Fruit fly (Drosophila melanogaster) whole organism, prepupa: ENCODE data around the gene Osi12.
A peak's percentile ranks its signal among the peaks of the same experiment; 100 is the strongest.

Experiments used
- Blimp-1 ChIP-seq: fragments of 200-800 bp; sonication (Bioruptor generic); optimal IDR thresholded peaks from 3 replicates; lab custom pipeline; 2017; ENCODE audit warnings: missing biosample characterization, missing genetic modification characterization, mild to moderate bottlenecking, moderate library complexity, missing genetic modification reagents
- CG10631 ChIP-seq: fragments of 200-800 bp; sonication (Bioruptor generic); optimal IDR thresholded peaks from 2 replicates; lab custom pipeline; 2016; ENCODE audit warnings: missing biosample characterization, missing genetic modification characterization
- CG10669 ChIP-seq: fragments of 200-800 bp; sonication (Bioruptor generic); optimal IDR thresholded peaks from 3 replicates; lab custom pipeline; 2018; ENCODE audit warnings: missing biosample characterization, mild to moderate bottlenecking, missing genetic modification characterization, moderate library complexity
- CG11294 ChIP-seq: fragments of 200-800 bp; sonication (Bioruptor generic); IDR thresholded peaks from 2 replicates; pipeline ENCODE4 v1.3.6; 2022; ENCODE audit warnings: missing biosample characterization, missing genetic modification characterization
- CG11762 ChIP-seq: fragments of 200-800 bp; sonication (Bioruptor generic); optimal IDR thresholded peaks from 3 replicates; lab custom pipeline; 2016; ENCODE audit warnings: missing biosample characterization, missing genetic modification characterization; ENCODE audit not compliant: insufficient read depth
- CG11902 ChIP-seq: fragments of 200-800 bp; sonication (Bioruptor generic); optimal IDR thresholded peaks from 3 replicates; lab custom pipeline; 2016; ENCODE audit warnings: missing biosample characterization, missing genetic modification characterization
- CG15336 ChIP-seq: fragments of 200-800 bp; sonication (Bioruptor generic); IDR thresholded peaks from 2 replicates; pipeline ENCODE4 v1.3.6; 2022; ENCODE audit warnings: missing biosample characterization, missing genetic modification characterization
- CG1621 ChIP-seq: fragments of 200-800 bp; sonication (Bioruptor generic); optimal IDR thresholded peaks from 3 replicates; lab custom pipeline; 2018; ENCODE audit warnings: missing biosample characterization, mild to moderate bottlenecking, missing genetic modification characterization
- CG16779 ChIP-seq: fragments of 200-800 bp; sonication (Bioruptor generic); optimal IDR thresholded peaks from 3 replicates; lab custom pipeline; 2017; ENCODE audit warnings: missing biosample characterization, mild to moderate bottlenecking, missing genetic modification characterization
- CG3032 ChIP-seq: fragments of 200-800 bp; optimal IDR thresholded peaks from 2 replicates; lab custom pipeline; 2019; ENCODE audit warnings: missing biosample characterization, mild to moderate bottlenecking, missing genetic modification characterization, moderate library complexity
- CG31627 ChIP-seq: fragments of 200-800 bp; sonication (Bioruptor generic); optimal IDR thresholded peaks from 3 replicates; lab custom pipeline; 2016; ENCODE audit warnings: missing biosample characterization, missing genetic modification characterization
- CG32006 ChIP-seq: fragments of 200-800 bp; sonication (Bioruptor generic); optimal IDR thresholded peaks from 3 replicates; lab custom pipeline; 2017; ENCODE audit warnings: missing biosample characterization, mild to moderate bottlenecking, missing genetic modification characterization
- CG34406 ChIP-seq: fragments of 200-800 bp; sonication (Bioruptor generic); optimal IDR thresholded peaks from 3 replicates; lab custom pipeline; 2016; ENCODE audit warnings: missing biosample characterization, missing genetic modification characterization
- CG4318 ChIP-seq: fragments of 200-800 bp; sonication (Bioruptor generic); optimal IDR thresholded peaks from 3 replicates; lab custom pipeline; 2017; ENCODE audit warnings: missing biosample characterization, mild to moderate bottlenecking, missing genetic modification characterization
- CG6276 ChIP-seq: fragments of 200-800 bp; sonication (Bioruptor generic); optimal IDR thresholded peaks from 2 replicates; lab custom pipeline; 2017; ENCODE audit warnings: missing biosample characterization, mild to moderate bottlenecking, missing genetic modification characterization
- CG6808 ChIP-seq: fragments of 200-800 bp; sonication (Bioruptor generic); optimal IDR thresholded peaks from 3 replicates; lab custom pipeline; 2017; ENCODE audit warnings: missing biosample characterization, missing genetic modification characterization, mild to moderate bottlenecking, moderate library complexity, missing genetic modification reagents
- CG6854 ChIP-seq: fragments of 200-800 bp; sonication (Bioruptor generic); optimal IDR thresholded peaks from 2 replicates; lab custom pipeline; 2017; ENCODE audit warnings: missing biosample characterization, mild to moderate bottlenecking, missing genetic modification characterization
- CG7368 ChIP-seq: fragments of 200-800 bp; sonication (Bioruptor generic); optimal IDR thresholded peaks from 3 replicates; lab custom pipeline; 2016; ENCODE audit warnings: missing biosample characterization, missing genetic modification characterization
- CG8119 ChIP-seq: fragments of 200-800 bp; sonication (Bioruptor generic); IDR thresholded peaks from 3 replicates; pipeline ENCODE4 v1.3.6; 2022; ENCODE audit warnings: missing biosample characterization, missing genetic modification characterization
- CG8319 ChIP-seq: fragments of 200-800 bp; sonication (Bioruptor generic); optimal IDR thresholded peaks from 3 replicates; lab custom pipeline; 2016; ENCODE audit warnings: missing biosample characterization, missing genetic modification characterization
- CG8632 ChIP-seq: fragments of 200-800 bp; sonication (Bioruptor generic); optimal IDR thresholded peaks from 3 replicates; lab custom pipeline; 2016; ENCODE audit warnings: missing biosample characterization, missing genetic modification characterization
- CG9139 ChIP-seq: fragments of 200-800 bp; sonication (Bioruptor generic); optimal IDR thresholded peaks from 3 replicates; lab custom pipeline; 2017; ENCODE audit warnings: missing biosample characterization, mild to moderate bottlenecking, missing genetic modification characterization
- Eip75B ChIP-seq: fragments of 200-800 bp; sonication (Bioruptor generic); optimal IDR thresholded peaks from 3 replicates; lab custom pipeline; 2016; ENCODE audit warnings: missing biosample characterization, missing genetic modification characterization
- Eip93F ChIP-seq: fragments of 200-800 bp; sonication (Bioruptor generic); optimal IDR thresholded peaks from 2 replicates; lab custom pipeline; 2016; ENCODE audit warnings: missing biosample characterization, mild to moderate bottlenecking, missing genetic modification characterization
- Ets21C ChIP-seq: fragments of 200-800 bp; sonication (Bioruptor generic); optimal IDR thresholded peaks from 3 replicates; lab custom pipeline; 2016; ENCODE audit warnings: missing biosample characterization, missing genetic modification characterization
- Ets96B ChIP-seq: fragments of 200-800 bp; optimal IDR thresholded peaks from 2 replicates; lab custom pipeline; 2019; ENCODE audit warnings: missing biosample characterization, mild to moderate bottlenecking, missing genetic modification characterization, moderate library complexity
- Gug ChIP-seq: fragments of 200-800 bp; sonication (Bioruptor generic); IDR thresholded peaks from 2 replicates; pipeline ENCODE4 v1.3.6; 2022; ENCODE audit warnings: missing biosample characterization, missing genetic modification characterization
- Hr38 ChIP-seq: sonication (Bioruptor generic); optimal IDR thresholded peaks from 2 replicates; lab custom pipeline; 2016; ENCODE audit warnings: missing biosample characterization, missing genetic modification characterization
- Hr39 ChIP-seq: fragments of 200-800 bp; sonication (Bioruptor generic); optimal IDR thresholded peaks from 2 replicates; lab custom pipeline; 2016; ENCODE audit warnings: missing biosample characterization, missing genetic modification characterization
- Hr4 ChIP-seq: fragments of 200-800 bp; sonication (Bioruptor generic); optimal IDR thresholded peaks from 3 replicates; lab custom pipeline; 2016; ENCODE audit warnings: missing biosample characterization, missing genetic modification characterization
- Lpt ChIP-seq: fragments of 200-800 bp; sonication (Bioruptor generic); optimal IDR thresholded peaks from 3 replicates; lab custom pipeline; 2016; ENCODE audit warnings: missing biosample characterization, missing genetic modification characterization
- Met ChIP-seq: fragments of 200-800 bp; sonication (Bioruptor generic); optimal IDR thresholded peaks from 3 replicates; lab custom pipeline; 2016; ENCODE audit warnings: missing biosample characterization, missing genetic modification characterization
- OdsH ChIP-seq: fragments of 200-800 bp; sonication (Bioruptor generic); optimal IDR thresholded peaks from 3 replicates; lab custom pipeline; 2016; ENCODE audit warnings: missing biosample characterization, missing genetic modification characterization
- Smox ChIP-seq: fragments of 200-800 bp; sonication (Bioruptor generic); optimal IDR thresholded peaks from 3 replicates; lab custom pipeline; 2016; ENCODE audit warnings: missing biosample characterization, missing genetic modification characterization
- Sox102F ChIP-seq: fragments of 200-800 bp; sonication (Bioruptor generic); optimal IDR thresholded peaks from 2 replicates; lab custom pipeline; 2016; ENCODE audit warnings: missing biosample characterization, mild to moderate bottlenecking, missing genetic modification characterization
- Sox14 ChIP-seq: fragments of 200-800 bp; sonication (Bioruptor generic); optimal IDR thresholded peaks from 3 replicates; lab custom pipeline; 2016; ENCODE audit warnings: missing biosample characterization, missing genetic modification characterization
- Sox15 ChIP-seq: fragments of 200-800 bp; sonication (Bioruptor generic); optimal IDR thresholded peaks from 3 replicates; lab custom pipeline; 2016; ENCODE audit warnings: missing biosample characterization, missing genetic modification characterization
- achi ChIP-seq: fragments of 200-800 bp; sonication (Bioruptor generic); optimal IDR thresholded peaks from 3 replicates; lab custom pipeline; 2016; ENCODE audit warnings: missing biosample characterization, missing genetic modification characterization
- acj6 ChIP-seq: fragments of 200-800 bp; sonication (Bioruptor generic); optimal IDR thresholded peaks from 3 replicates; lab custom pipeline; 2016; ENCODE audit warnings: missing biosample characterization, missing genetic modification characterization
- cyc ChIP-seq: fragments of 200-800 bp; sonication (Bioruptor generic); optimal IDR thresholded peaks from 3 replicates; lab custom pipeline; 2016; ENCODE audit warnings: missing biosample characterization, missing genetic modification characterization
- dac ChIP-seq: fragments of 200-800 bp; sonication (Bioruptor generic); optimal IDR thresholded peaks from 2 replicates; lab custom pipeline; 2017; ENCODE audit warnings: missing biosample characterization, mild to moderate bottlenecking, missing genetic modification characterization
- eg ChIP-seq: fragments of 200-800 bp; sonication (Bioruptor generic); IDR thresholded peaks from 3 replicates; pipeline ENCODE4 v1.3.6; 2022; ENCODE audit warnings: missing biosample characterization, missing genetic modification characterization
- esn ChIP-seq: fragments of 200-800 bp; sonication (Bioruptor generic); optimal IDR thresholded peaks from 2 replicates; lab custom pipeline; 2016; ENCODE audit warnings: missing biosample characterization, mild to moderate bottlenecking, missing genetic modification characterization, moderate library complexity
- fd59A ChIP-seq: fragments of 200-800 bp; sonication (Bioruptor generic); optimal IDR thresholded peaks from 2 replicates; lab custom pipeline; 2017; ENCODE audit warnings: missing biosample characterization, mild to moderate bottlenecking, missing genetic modification characterization, missing genetic modification reagents
- fd85E ChIP-seq: fragments of 200-800 bp; sonication (Bioruptor generic); optimal IDR thresholded peaks from 3 replicates; lab custom pipeline; 2016; ENCODE audit warnings: missing biosample characterization, missing genetic modification characterization
- fkh ChIP-seq: fragments of 200-800 bp; sonication (Bioruptor generic); optimal IDR thresholded peaks from 3 replicates; lab custom pipeline; 2017; ENCODE audit warnings: missing biosample characterization, mild to moderate bottlenecking, missing genetic modification characterization, moderate library complexity
- net ChIP-seq: fragments of 200-800 bp; sonication (Bioruptor generic); optimal IDR thresholded peaks from 3 replicates; lab custom pipeline; 2016; ENCODE audit warnings: missing biosample characterization, missing genetic modification characterization
- pdm3 ChIP-seq: fragments of 200-800 bp; sonication (Bioruptor generic); optimal IDR thresholded peaks from 3 replicates; lab custom pipeline; 2016; ENCODE audit warnings: missing biosample characterization, missing genetic modification characterization
- spab ChIP-seq: fragments of 200-800 bp; sonication (Bioruptor generic); optimal IDR thresholded peaks from 2 replicates; lab custom pipeline; 2017; ENCODE audit warnings: missing biosample characterization, mild to moderate bottlenecking, missing genetic modification characterization, missing genetic modification reagents
- ss ChIP-seq, 2 experiments: fragments of 200-800 bp; sonication (Bioruptor generic); optimal IDR thresholded peaks; 2 replicates in 1 of 2; 3 replicates in 1 of 2; lab custom pipeline; 2017 to 2018; ENCODE audit warnings: mild to moderate bottlenecking in 2 of 2, missing biosample characterization in 2 of 2, missing genetic modification characterization in 2 of 2, moderate library complexity in 1 of 2
- svp ChIP-seq: fragments of 200-800 bp; sonication (Bioruptor generic); peaks from one replicate; lab custom pipeline; 2016; ENCODE audit warnings: missing biosample characterization, missing genetic modification characterization
- topi ChIP-seq: fragments of 200-800 bp; sonication (Bioruptor generic); optimal IDR thresholded peaks from 3 replicates; lab custom pipeline; 2016; ENCODE audit warnings: missing biosample characterization, missing genetic modification characterization
- vri ChIP-seq: fragments of 200-800 bp; sonication (Bioruptor generic); optimal IDR thresholded peaks from 3 replicates; lab custom pipeline; 2016; ENCODE audit warnings: missing biosample characterization, mild to moderate bottlenecking, missing genetic modification characterization

The Osi12 gene

dm6 chr3R:6241289-6241688 is 37.0 kb upstream of the Osi12 start:
- TF ChIP-seq Gug (GFP tag; lab: Robert Waterston, UW) (no peak), spab (GFP tag; lab: Kevin White, UChicago) (no peak), dac (GFP tag; lab: Kevin White, UChicago) (peak; percentile 59), Hr39 (no peak), Lpt (GFP tag; lab: Kevin White, UChicago) (no peak), CG10669 (no peak), CG7368 (GFP tag; lab: Kevin White, UChicago) (no peak), pdm3 (GFP tag; lab: Kevin White, UChicago) (peak; percentile 18), vri (no peak), Smox (GFP tag; lab: Kevin White, UChicago) (no peak), CG8319 (GFP tag; lab: Kevin White, UChicago) (no peak), CG8632 (GFP tag; lab: Kevin White, UChicago) (no peak), ss (GFP tag; optimal IDR thresholded peaks at IDR 0.05; lab: Kevin White, UChicago) (no peak), fd59A (no peak), CG34406 (GFP tag; lab: Kevin White, UChicago) (peak; percentile 34), CG4318 (GFP tag; lab: Kevin White, UChicago) (peak; percentile 69), esn (GFP tag; lab: Kevin White, UChicago) (no peak), eg (GFP tag; lab: Robert Waterston, UW) (peak; percentile 38; the same call in 1 of the 3 replicates), CG8119 (GFP tag; lab: Robert Waterston, UW) (peak; percentile 67), CG31627 (GFP tag; lab: Kevin White, UChicago) (no peak), CG15336 (GFP tag; lab: Robert Waterston, UW) (peak; percentile 54), Eip75B (GFP tag; lab: Kevin White, UChicago) (no peak), CG16779 (tag; lab: Kevin White, UChicago) (no peak), CG11294 (GFP tag; lab: Robert Waterston, UW) (no peak), Hr38 (GFP tag; lab: Kevin White, UChicago) (no peak), CG11902 (no peak), CG9139 (GFP tag; lab: Kevin White, UChicago) (no peak), Sox102F (no peak), Sox15 (GFP tag; lab: Kevin White, UChicago) (no peak), svp (GFP tag; lab: Kevin White, UChicago) (no peak), acj6 (GFP tag; lab: Kevin White, UChicago) (peak; percentile 25), Ets21C (GFP tag; lab: Kevin White, UChicago) (no peak), cyc (GFP tag; lab: Kevin White, UChicago) (no peak), Blimp-1 (GFP tag; lab: Kevin White, UChicago) (no peak), OdsH (GFP tag; lab: Kevin White, UChicago) (peak; percentile 58), fkh (GFP tag; lab: Kevin White, UChicago) (no peak), CG6808 (GFP tag; lab: Kevin White, UChicago) (no peak), CG10631 (GFP tag; lab: Kevin White, UChicago) (no peak), Eip93F (GFP tag; lab: Kevin White, UChicago) (no peak), net (GFP tag; lab: Kevin White, UChicago) (peak; percentile 27), CG3032 (tag; lab: Kevin White, UChicago) (no peak), Hr4 (peak; percentile 75), topi (GFP tag; lab: Kevin White, UChicago) (no peak), Met (GFP tag; lab: Kevin White, UChicago) (no peak), CG32006 (GFP tag; lab: Kevin White, UChicago) (peak; percentile 92), Sox14 (GFP tag; lab: Kevin White, UChicago) (no peak), CG11762 (no peak), CG1621 (tag; lab: Kevin White, UChicago) (no peak), CG6854 (GFP tag; lab: Kevin White, UChicago) (no peak), achi (GFP tag; lab: Kevin White, UChicago) (peak; percentile 39), Ets96B (tag; lab: Kevin White, UChicago) (no peak), fd85E (GFP tag; lab: Kevin White, UChicago) (no peak), CG6276 (GFP tag; lab: Kevin White, UChicago) (peak; percentile 77)
